In the genomic region with DNA sequence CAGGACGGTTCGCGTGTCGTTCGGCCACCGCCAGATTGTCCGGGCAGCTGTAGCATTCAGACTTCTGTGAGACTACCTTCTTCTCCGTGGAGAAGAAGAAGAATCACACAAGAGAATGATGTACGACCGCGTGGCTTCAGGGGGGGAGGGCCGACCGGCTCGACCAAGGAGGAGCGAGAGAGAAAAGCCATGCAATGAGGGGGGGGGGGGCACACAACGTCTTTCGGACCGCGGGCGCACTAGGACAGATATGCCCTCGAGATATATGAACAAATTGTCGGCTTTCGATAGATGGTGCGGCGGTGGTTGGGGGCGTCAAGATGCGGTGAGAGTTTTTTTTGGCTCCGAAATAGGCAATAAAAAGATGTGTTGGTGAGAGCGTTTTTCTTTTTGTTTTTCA, we compare ENCODE assay signal across 1 worm cellular context.
A peak's percentile ranks its signal among the peaks of the same experiment; 100 is the strongest.
TF ChIP-seq lines count a peak whose summit lies in the region.

No protein-coding gene starts in this region.

TF ChIP-seq in whole organism, L4 larva, 104 proteins besides CTCF, POLR2A, EP300 and RAD21 (continued from another document):
- TF ChIP-seq F26F4.8 (GFP tag; conservative IDR thresholded peaks at IDR 0.05; lab: Robert Waterston, UW) (no peak), snpc-1.2 (GFP tag; IDR thresholded peaks at IDR 0.05; lab: Robert Waterston, UW) (no peak), tag-97 (GFP tag; IDR thresholded peaks at IDR 0.05; lab: Robert Waterston, UW) (no peak), ZK546.5 (tag; optimal IDR thresholded peaks at IDR 0.05; lab: Kevin White, UChicago) (no peak), F44E2.7 (GFP tag; IDR thresholded peaks at IDR 0.05; lab: Robert Waterston, UW) (no peak), ceh-28 (tag; optimal IDR thresholded peaks at IDR 0.05; lab: Kevin White, UChicago) (no peak), dmd-9 (GFP tag; IDR thresholded peaks at IDR 0.05; lab: Robert Waterston, UW) (no peak), ces-1 (GFP tag; optimal IDR thresholded peaks at IDR 0.05; lab: Kevin White, UChicago) (no peak), daf-12 (tag; optimal IDR thresholded peaks at IDR 0.05; lab: Kevin White, UChicago) (no peak), nhr-42 (GFP tag; IDR thresholded peaks at IDR 0.05; lab: Robert Waterston, UW) (no peak), rbr-2 (tag; optimal IDR thresholded peaks at IDR 0.05; lab: Kevin White, UChicago) (no peak), nhr-77 (tag; optimal IDR thresholded peaks at IDR 0.05; lab: Kevin White, UChicago) (no peak), dmd-6 (GFP tag; IDR thresholded peaks at IDR 0.05; lab: Robert Waterston, UW) (no peak), set-16 (GFP tag; IDR thresholded peaks at IDR 0.05; lab: Robert Waterston, UW) (peak; percentile 83), arid-1 (GFP tag; conservative IDR thresholded peaks at IDR 0.05; lab: Robert Waterston, UW) (no peak), fos-1 (tag; optimal IDR thresholded peaks at IDR 0.05; lab: Kevin White, UChicago) (no peak), zfp-3 (GFP tag; conservative IDR thresholded peaks at IDR 0.05; lab: Robert Waterston, UW) (no peak), Y5F2A.4 (GFP tag; optimal IDR thresholded peaks at IDR 0.05; lab: Kevin White, UChicago) (no peak), hmg-1.1 (GFP tag; IDR thresholded peaks at IDR 0.05; lab: Robert Waterston, UW) (0 out of 2 replicates have a peak, but pooled peaks have one; percentile 40), nhr-41 (GFP tag; IDR thresholded peaks at IDR 0.05; lab: Robert Waterston, UW) (no peak), php-3 (GFP tag; IDR thresholded peaks at IDR 0.05; lab: Robert Waterston, UW) (no peak), nhr-25 (tag; optimal IDR thresholded peaks at IDR 0.05; lab: Kevin White, UChicago; ENCODE audit: borderline replicate concordance, insufficient read depth) (no peak), pha-4 (GFP tag; IDR thresholded peaks at IDR 0.05; lab: Robert Waterston, UW) (no peak), pha-4 (tag; optimal IDR thresholded peaks at IDR 0.05; lab: Kevin White, UChicago) (no peak), F10B5.3 (tag; optimal IDR thresholded peaks at IDR 0.05; lab: Kevin White, UChicago) (no peak), lin-1 (GFP tag; IDR thresholded peaks at IDR 0.05; lab: Robert Waterston, UW) (no peak), hlh-11 (tag; optimal IDR thresholded peaks at IDR 0.05; lab: Kevin White, UChicago) (peak; percentile 8), gei-8 (GFP tag; optimal IDR thresholded peaks at IDR 0.05; lab: Kevin White, UChicago) (no peak), ztf-7 (tag; optimal IDR thresholded peaks at IDR 0.05; lab: Kevin White, UChicago) (no peak), daf-16 (GFP tag; optimal IDR thresholded peaks at IDR 0.05; lab: Kevin White, UChicago) (no peak), daf-16 (tag; optimal IDR thresholded peaks at IDR 0.05; lab: Kevin White, UChicago) (no peak), D1046.2 (GFP tag; IDR thresholded peaks at IDR 0.05; lab: Robert Waterston, UW) (no peak), aly-2 (tag; optimal IDR thresholded peaks at IDR 0.05; lab: Kevin White, UChicago) (no peak), ztf-11 (tag; optimal IDR thresholded peaks at IDR 0.05; lab: Kevin White, UChicago) (no peak), duxl-1 (tag; optimal IDR thresholded peaks at IDR 0.05; lab: Kevin White, UChicago; ENCODE audit: poor library complexity) (no peak), nhr-76 (tag; optimal IDR thresholded peaks at IDR 0.05; lab: Kevin White, UChicago) (no peak), lin-39 (tag; optimal IDR thresholded peaks at IDR 0.05; lab: Kevin White, UChicago) (no peak), dpl-1 (GFP tag; optimal IDR thresholded peaks at IDR 0.05; lab: Kevin White, UChicago) (no peak), T20F7.1 (GFP tag; optimal IDR thresholded peaks at IDR 0.05; lab: Kevin White, UChicago) (no peak), ama-1 (optimal IDR thresholded peaks at IDR 0.05; lab: Kevin White, UChicago) (no peak), T26A8.4 (GFP tag; IDR thresholded peaks at IDR 0.05; lab: Robert Waterston, UW) (no peak), Y75B8A.6 (GFP tag; IDR thresholded peaks at IDR 0.05; lab: Robert Waterston, UW) (no peak), fkh-10 (GFP tag; optimal IDR thresholded peaks at IDR 0.05; lab: Kevin White, UChicago) (no peak), mxl-3 (GFP tag; optimal IDR thresholded peaks at IDR 0.05; lab: Kevin White, UChicago) (peak; percentile 28), nhr-10 (tag; optimal IDR thresholded peaks at IDR 0.05; lab: Kevin White, UChicago) (no peak), cey-2 (tag; optimal IDR thresholded peaks at IDR 0.05; lab: Kevin White, UChicago; ENCODE audit: borderline replicate concordance, insufficient read depth) (no peak), aha-1 (tag; lab: Kevin White, UChicago) (peak; percentile 69), tra-1 (GFP tag; IDR thresholded peaks at IDR 0.05; lab: Robert Waterston, UW) (no peak), zfp-2 (tag; optimal IDR thresholded peaks at IDR 0.05; lab: Kevin White, UChicago) (no peak), nhr-48 (tag; optimal IDR thresholded peaks at IDR 0.05; lab: Kevin White, UChicago) (no peak), ceh-44 (GFP tag; IDR thresholded peaks at IDR 0.05; lab: Robert Waterston, UW) (no peak), F37D6.2 (tag; optimal IDR thresholded peaks at IDR 0.05; lab: Kevin White, UChicago) (no peak), Y48G9A.11 (GFP tag; IDR thresholded peaks at IDR 0.05; lab: Robert Waterston, UW) (no peak), snpc-4 (tag; optimal IDR thresholded peaks at IDR 0.05; lab: Kevin White, UChicago) (no peak), mxl-2 (GFP tag; conservative IDR thresholded peaks at IDR 0.05; lab: Robert Waterston, UW) (no peak), daf-19 (GFP tag; conservative IDR thresholded peaks at IDR 0.05; lab: Robert Waterston, UW) (no peak), ctbp-1 (GFP tag; IDR thresholded peaks at IDR 0.05; lab: Robert Waterston, UW) (0 out of 2 replicates have a peak, but pooled peaks have one; percentile 36), skn-1 (tag; optimal IDR thresholded peaks at IDR 0.05; lab: Kevin White, UChicago) (no peak), nhr-111 (GFP tag; optimal IDR thresholded peaks at IDR 0.05; lab: Kevin White, UChicago) (no peak)
